Fruit fly (Drosophila melanogaster) whole organism, embryonic: ENCODE data around the gene MFS9.

Experiments used
- Abd-B ChIP-seq: fragments of 200-800 bp; sonication (Bioruptor generic); optimal IDR thresholded peaks from 2 replicates; lab custom pipeline; 2018; ENCODE audit warnings: missing biosample characterization, mild to moderate bottlenecking, missing genetic modification characterization, moderate library complexity
- Atf3 ChIP-seq: fragments of 200-800 bp; sonication (Bioruptor generic); optimal IDR thresholded peaks from 3 replicates; lab custom pipeline; 2016; ENCODE audit warnings: missing biosample characterization, missing genetic modification characterization
- Awh ChIP-seq: fragments of 200-800 bp; sonication (Bioruptor generic); IDR thresholded peaks from 2 replicates; pipeline ENCODE4, ENCODE4 v1.3.6; 2022; ENCODE audit warnings: missing biosample characterization, missing genetic modification characterization
- B-H2 ChIP-seq: fragments of 200-800 bp; sonication (Bioruptor generic); optimal IDR thresholded peaks from 2 replicates; lab custom pipeline; 2018; ENCODE audit warnings: missing biosample characterization, mild to moderate bottlenecking, missing genetic modification characterization
- Blimp-1 ChIP-seq: fragments of 200-800 bp; sonication (Bioruptor generic); optimal IDR thresholded peaks from 3 replicates; lab custom pipeline; 2018; ENCODE audit warnings: missing biosample characterization, missing genetic modification characterization, mild to moderate bottlenecking, moderate library complexity, missing genetic modification reagents
- CG10462 ChIP-seq: fragments of 200-800 bp; sonication (Bioruptor generic); optimal IDR thresholded peaks from 2 replicates; lab custom pipeline; 2016; ENCODE audit warnings: missing biosample characterization, missing genetic modification characterization
- CG11085 ChIP-seq: fragments of 200-800 bp; sonication (Bioruptor generic); IDR thresholded peaks from 2 replicates; pipeline ENCODE4 v1.3.6; 2022; ENCODE audit warnings: missing biosample characterization, missing genetic modification characterization
- CG11093 ChIP-seq: fragments of 200-800 bp; sonication (Bioruptor generic); IDR thresholded peaks from 3 replicates; pipeline ENCODE4 v1.3.6; 2022; ENCODE audit warnings: missing biosample characterization, missing genetic modification characterization
- CG11398 ChIP-seq: fragments of 200-800 bp; sonication (Bioruptor generic); optimal IDR thresholded peaks from 2 replicates; lab custom pipeline; 2016; ENCODE audit warnings: missing biosample characterization, missing genetic modification characterization
- CG11695 ChIP-seq: fragments of 200-800 bp; sonication (Bioruptor generic); IDR thresholded peaks from 3 replicates; pipeline ENCODE4 v1.3.6; 2022; ENCODE audit warnings: missing biosample characterization, missing genetic modification characterization
- CG13287 ChIP-seq: fragments of 200-800 bp; sonication (Bioruptor generic); IDR thresholded peaks from 2 replicates; pipeline ENCODE4 v1.3.6; 2022; ENCODE audit warnings: missing biosample characterization, missing genetic modification characterization; ENCODE audit not compliant: partially characterized antibody
- CG13296 ChIP-seq: fragments of 200-800 bp; sonication (Bioruptor generic); optimal IDR thresholded peaks from 3 replicates; lab custom pipeline; 2018; ENCODE audit warnings: missing biosample characterization, mild to moderate bottlenecking, missing genetic modification characterization
- CG13624 ChIP-seq: fragments of 200-800 bp; sonication (Bioruptor generic); optimal IDR thresholded peaks from 2 replicates; lab custom pipeline; 2016; ENCODE audit warnings: missing biosample characterization, missing genetic modification characterization
- CG13775 ChIP-seq: fragments of 200-800 bp; sonication (Bioruptor generic); optimal IDR thresholded peaks from 3 replicates; lab custom pipeline; 2017; ENCODE audit warnings: missing biosample characterization, mild to moderate bottlenecking, missing genetic modification characterization
- CG17385 ChIP-seq: fragments of 200-800 bp; sonication (Bioruptor generic); optimal IDR thresholded peaks from 3 replicates; lab custom pipeline; 2018; ENCODE audit warnings: missing biosample characterization, mild to moderate bottlenecking, missing genetic modification characterization
- CG17802 ChIP-seq: fragments of 200-800 bp; sonication (Bioruptor generic); optimal IDR thresholded peaks from 2 replicates; lab custom pipeline; 2018; ENCODE audit warnings: missing biosample characterization, mild to moderate bottlenecking, missing genetic modification characterization, moderate library complexity
- CG4707 ChIP-seq: fragments of 200-800 bp; sonication (Bioruptor generic); optimal IDR thresholded peaks from 2 replicates; lab custom pipeline; 2018; ENCODE audit warnings: missing biosample characterization, mild to moderate bottlenecking, missing genetic modification characterization, moderate library complexity
- CG4730 ChIP-seq: fragments of 200-800 bp; sonication (Bioruptor generic); IDR thresholded peaks from 2 replicates; pipeline ENCODE4 v1.3.6; 2022; ENCODE audit warnings: missing biosample characterization, missing genetic modification characterization
- CG6175 ChIP-seq: fragments of 200-800 bp; sonication (Bioruptor generic); IDR thresholded peaks from 3 replicates; pipeline ENCODE4 v1.3.6; 2022; ENCODE audit warnings: missing biosample characterization, missing genetic modification characterization
- CG6254 ChIP-seq: fragments of 200-800 bp; sonication (Bioruptor generic); optimal IDR thresholded peaks from 3 replicates; lab custom pipeline; 2017; ENCODE audit warnings: mild to moderate bottlenecking, missing biosample characterization, missing genetic modification reagents, missing genetic modification characterization
- CG8388 ChIP-seq: fragments of 200-800 bp; sonication (Bioruptor generic); optimal IDR thresholded peaks from 2 replicates; lab custom pipeline; 2019; ENCODE audit warnings: missing biosample characterization, mild to moderate bottlenecking, missing genetic modification characterization, moderate library complexity
- Chrac-16 ChIP-seq: fragments of 200-800 bp; sonication (Bioruptor generic); optimal IDR thresholded peaks from 3 replicates; lab custom pipeline; 2016; ENCODE audit warnings: missing biosample characterization, missing genetic modification characterization
- Deaf1 ChIP-seq: fragments of 200-800 bp; optimal IDR thresholded peaks from 3 replicates; lab custom pipeline; 2019; ENCODE audit warnings: missing biosample characterization, mild to moderate bottlenecking, missing genetic modification characterization, moderate library complexity
- Dip3 ChIP-seq: fragments of 200-800 bp; sonication (Bioruptor generic); optimal IDR thresholded peaks from 3 replicates; lab custom pipeline; 2016; ENCODE audit warnings: missing biosample characterization, missing genetic modification characterization
- GATAe ChIP-seq: fragments of 200-800 bp; sonication (Bioruptor generic); conservative IDR thresholded peaks from 2 replicates; pipeline ENCODE4 v1.3.6; 2022; ENCODE audit warnings: missing biosample characterization, missing genetic modification characterization
- Gsc ChIP-seq: fragments of 200-800 bp; sonication (Bioruptor generic); IDR thresholded peaks from 2 replicates; pipeline ENCODE4 v1.3.6; 2022; ENCODE audit warnings: missing biosample characterization, missing genetic modification characterization
- HmgZ ChIP-seq: fragments of 200-800 bp; sonication (Bioruptor generic); optimal IDR thresholded peaks from 2 replicates; lab custom pipeline; 2018; ENCODE audit warnings: missing biosample characterization, mild to moderate bottlenecking, missing genetic modification characterization
- Jarid2 ChIP-seq: fragments of 200-800 bp; sonication (Bioruptor generic); optimal IDR thresholded peaks from 3 replicates; lab custom pipeline; 2017; ENCODE audit warnings: mild to moderate bottlenecking, missing biosample characterization, missing genetic modification reagents, missing genetic modification characterization
- MESR4 ChIP-seq: fragments of 200-800 bp; sonication (Bioruptor generic); optimal IDR thresholded peaks from 2 replicates; lab custom pipeline; 2018; ENCODE audit warnings: missing biosample characterization, mild to moderate bottlenecking, missing genetic modification characterization, moderate library complexity
- NfI ChIP-seq: fragments of 200-800 bp; sonication (Bioruptor generic); optimal IDR thresholded peaks from 3 replicates; lab custom pipeline; 2018; ENCODE audit warnings: missing biosample characterization, mild to moderate bottlenecking, missing genetic modification characterization, moderate library complexity
- Ravus ChIP-seq: fragments of 200-800 bp; sonication (Bioruptor generic); IDR thresholded peaks from 2 replicates; pipeline ENCODE4 v1.3.6; 2022; ENCODE audit warnings: missing biosample characterization, missing genetic modification characterization
- Ssrp ChIP-seq: fragments of 200-800 bp; sonication (Bioruptor generic); optimal IDR thresholded peaks from 2 replicates; lab custom pipeline; 2018; ENCODE audit warnings: missing biosample characterization, mild to moderate bottlenecking, missing genetic modification characterization, moderate library complexity
- Usf ChIP-seq: fragments of 200-800 bp; sonication (Bioruptor generic); optimal IDR thresholded peaks from 2 replicates; lab custom pipeline; 2017; ENCODE audit warnings: missing genotype, missing biosample characterization, missing genetic modification characterization
- Xrp1 ChIP-seq: fragments of 200-800 bp; sonication (Bioruptor generic); IDR thresholded peaks from 2 replicates; pipeline ENCODE4 v1.3.6; 2022; ENCODE audit warnings: missing biosample characterization, missing genetic modification characterization
- YL-1 ChIP-seq: fragments of 200-800 bp; sonication (Bioruptor generic); optimal IDR thresholded peaks from 3 replicates; lab custom pipeline; 2017; ENCODE audit warnings: missing biosample characterization, mild to moderate bottlenecking, missing genetic modification characterization
- ab ChIP-seq: fragments of 200-800 bp; sonication (Bioruptor generic); optimal IDR thresholded peaks from 2 replicates; lab custom pipeline; 2016; ENCODE audit warnings: missing biosample characterization, missing genetic modification characterization
- ash1 ChIP-seq: fragments of 200-800 bp; sonication (Bioruptor generic); optimal IDR thresholded peaks from 2 replicates; lab custom pipeline; 2018; ENCODE audit warnings: missing biosample characterization, mild to moderate bottlenecking, missing genetic modification characterization
- bcd ChIP-seq: fragments of 200-800 bp; sonication (Bioruptor generic); optimal IDR thresholded peaks from 2 replicates; lab custom pipeline; 2017; ENCODE audit warnings: missing biosample characterization, mild to moderate bottlenecking, missing genetic modification characterization
- gem ChIP-seq: fragments of 200-800 bp; sonication (Bioruptor generic); optimal IDR thresholded peaks from 2 replicates; lab custom pipeline; 2019; ENCODE audit warnings: missing biosample characterization, mild to moderate bottlenecking, missing genetic modification characterization, moderate library complexity
- gfzf ChIP-seq: fragments of 200-800 bp; sonication (Bioruptor generic); optimal IDR thresholded peaks from 2 replicates; lab custom pipeline; 2016; ENCODE audit warnings: missing biosample characterization, mild to moderate bottlenecking, missing genetic modification characterization, moderate library complexity
- ham ChIP-seq: fragments of 200-800 bp; sonication (Bioruptor generic); IDR thresholded peaks from 2 replicates; pipeline ENCODE4 v1.3.6; 2022; ENCODE audit warnings: missing biosample characterization, missing genetic modification characterization
- insv ChIP-seq, 2 experiments: fragments of 200-800 bp; sonication (Bioruptor generic); optimal IDR thresholded peaks; 3 replicates each; lab custom pipeline; 2016 to 2018; ENCODE audit warnings: missing biosample characterization in 2 of 2, missing genetic modification characterization in 2 of 2
- lab ChIP-seq: fragments of 200-800 bp; sonication (Bioruptor generic); optimal IDR thresholded peaks from 3 replicates; lab custom pipeline; 2017; ENCODE audit warnings: missing biosample characterization, missing genetic modification characterization, mild to moderate bottlenecking, moderate library complexity, missing genetic modification reagents
- lola ChIP-seq, 3 experiments: fragments of >200 bp in 2 of 3; fragments of 200-800 bp in 1 of 3; sonication (Bioruptor generic) in 1 of 3; optimal IDR thresholded peaks; 2 replicates each; lab custom pipeline; 2017 to 2019; ENCODE audit warnings: missing biosample characterization in 3 of 3, missing genetic modification characterization in 3 of 3, mild to moderate bottlenecking in 1 of 3, moderate library complexity in 1 of 3
- maf-S ChIP-seq: fragments of 200-800 bp; sonication (Bioruptor generic); optimal IDR thresholded peaks from 2 replicates; lab custom pipeline; 2016; ENCODE audit warnings: missing biosample characterization, missing genetic modification characterization
- ro ChIP-seq: fragments of 200-800 bp; sonication (Bioruptor generic); IDR thresholded peaks from 2 replicates; pipeline ENCODE4 v1.3.6; 2022; ENCODE audit warnings: missing biosample characterization, missing genetic modification characterization
- sob ChIP-seq: fragments of 200-800 bp; sonication (Bioruptor generic); IDR thresholded peaks from 2 replicates; pipeline ENCODE4 v1.3.6; 2022; ENCODE audit warnings: missing biosample characterization, missing genetic modification characterization
- stwl ChIP-seq: fragments of 200-800 bp; sonication (Bioruptor generic); optimal IDR thresholded peaks from 3 replicates; lab custom pipeline; 2018; ENCODE audit warnings: missing biosample characterization, mild to moderate bottlenecking, missing genetic modification characterization, moderate library complexity
- toy ChIP-seq: fragments of 200-800 bp; sonication (Bioruptor generic); IDR thresholded peaks from 2 replicates; pipeline ENCODE4 v1.3.6; 2022; ENCODE audit warnings: missing biosample characterization, missing genetic modification characterization
- unc-4 ChIP-seq: fragments of 200-800 bp; sonication (Bioruptor generic); IDR thresholded peaks from 2 replicates; pipeline ENCODE4 v1.3.6; 2022; ENCODE audit warnings: missing biosample characterization, missing genetic modification characterization; ENCODE audit not compliant: partially characterized antibody

MFS9 gene

dm6 chr3R:20560019-20560667 is 47.9 kb upstream of the MFS9 start, which contains the start of gene CG15922 (continued):
- peak; percentile 38 for TF ChIP-seq Ssrp (tag; lab: Kevin White, UChicago)
- TF ChIP-seq NfI (GFP tag; lab: Kevin White, UChicago) = peak; percentile 12
- TF ChIP-seq gem (tag; lab: Kevin White, UChicago) = peak; percentile 35
- no peak for TF ChIP-seq Abd-B (GFP tag; lab: Kevin White, UChicago)
- TF ChIP-seq CG13624 (GFP tag; lab: Kevin White, UChicago) = no peak
- TF ChIP-seq CG11398 = no peak
- TF ChIP-seq Xrp1 (GFP tag; lab: Robert Waterston, UW) = 0 out of 2 replicates have a peak, but pooled peaks have one; percentile 8
- no peak for TF ChIP-seq ro (GFP tag; lab: Robert Waterston, UW)
- no peak for TF ChIP-seq ash1
- TF ChIP-seq maf-S = no peak
- no peak for TF ChIP-seq Ravus (GFP tag; lab: Robert Waterston, UW)
- peak; percentile 5 for TF ChIP-seq lab (GFP tag; lab: Kevin White, UChicago)
- TF ChIP-seq CG17385 (GFP tag; lab: Kevin White, UChicago) = no peak
- peak; percentile 32 for TF ChIP-seq MESR4
- no peak for TF ChIP-seq GATAe
- no peak for TF ChIP-seq ab (GFP tag; lab: Kevin White, UChicago)
- TF ChIP-seq unc-4 = 0 out of 2 replicates have a peak, but pooled peaks have one; percentile 13
- TF ChIP-seq Chrac-16 (GFP tag; lab: Kevin White, UChicago) = no peak
- TF ChIP-seq HmgZ (tag; lab: Kevin White, UChicago) = no peak
- TF ChIP-seq sob (GFP tag; lab: Robert Waterston, UW) = no peak
- no peak for TF ChIP-seq CG11093
- peak; percentile 77 for TF ChIP-seq gfzf (GFP tag; lab: Kevin White, UChicago)
- TF ChIP-seq CG6254 = no peak
- no peak for TF ChIP-seq Usf (GFP tag; lab: Kevin White, UChicago)
- no peak for TF ChIP-seq CG11085 (GFP tag; lab: Robert Waterston, UW)
- peak; percentile 10 for TF ChIP-seq Blimp-1 (GFP tag; lab: Kevin White, UChicago)
- TF ChIP-seq CG13296 (GFP tag; lab: Kevin White, UChicago) = peak; percentile 2
- no peak for TF ChIP-seq insv (GFP tag; optimal IDR thresholded peaks at IDR 0.05; lab: Kevin White, UChicago)
- TF ChIP-seq CG11695 (GFP tag; lab: Robert Waterston, UW) = 0 out of 3 replicates have a peak, but pooled peaks have one; percentile 12
- TF ChIP-seq Atf3 = no peak
- peak in 1 of 3 experiments; percentile 18 for TF ChIP-seq lola (GFP tag; optimal IDR thresholded peaks at IDR 0.05; lab: Kevin White, UChicago)
- no peak for TF ChIP-seq Gsc
- no peak for TF ChIP-seq Dip3 (GFP tag; lab: Kevin White, UChicago)
- peak; percentile 22 for TF ChIP-seq CG13775
- no peak for TF ChIP-seq CG10462 (GFP tag; lab: Kevin White, UChicago)
- peak; percentile 32 for TF ChIP-seq bcd (GFP tag; lab: Kevin White, UChicago)
- no peak for TF ChIP-seq CG13287
- no peak for TF ChIP-seq Deaf1 (tag; lab: Kevin White, UChicago)
- TF ChIP-seq stwl = no peak
- no peak for TF ChIP-seq B-H2
- TF ChIP-seq YL-1 (GFP tag; lab: Kevin White, UChicago) = peak; percentile 8
- no peak for TF ChIP-seq toy
- no peak for TF ChIP-seq CG17802 (tag; lab: Kevin White, UChicago)
- TF ChIP-seq Jarid2 (GFP tag; lab: Kevin White, UChicago) = no peak
- no peak for TF ChIP-seq CG8388 (GFP tag; lab: Kevin White, UChicago)
- TF ChIP-seq CG4707 (GFP tag; lab: Kevin White, UChicago) = no peak
- TF ChIP-seq CG4730 (GFP tag; lab: Robert Waterston, UW) = no peak
- TF ChIP-seq Awh (GFP tag; lab: Robert Waterston, UW) = no peak
- TF ChIP-seq ham (GFP tag; lab: Robert Waterston, UW) = no peak
- TF ChIP-seq CG6175 (GFP tag; lab: Robert Waterston, UW) = no peak
